Fruit fly (Drosophila melanogaster): Measurements from ENCODE around the gene pros.
A peak's percentile ranks its signal among the peaks of the same experiment; 100 is the strongest.

pros gene

dm6 chr3R:11409667-11410137, 81.4 kb downstream of the pros start, which contains the start of the genes mgr and Irbp:
Gene mgr, minus strand, starts transcription at chr3R:11409875.
Gene Irbp, plus strand, starts transcription at chr3R:11410047.
- TF ChIP-seq tai (GFP tag; optimal IDR thresholded peaks at IDR 0.05), result no peak
- peak; percentile 77 for TF ChIP-seq CG9705 (GFP tag; optimal IDR thresholded peaks at IDR 0.05)
- peak; percentile 94 for TF ChIP-seq HLH106 (tag; optimal IDR thresholded peaks at IDR 0.05)
- peak; percentile 63 for TF ChIP-seq ey (GFP tag; optimal IDR thresholded peaks at IDR 0.05)
- TF ChIP-seq rgr (GFP tag; optimal IDR thresholded peaks at IDR 0.05), result peak; percentile 93
- TF ChIP-seq dmrt93B (GFP tag; optimal IDR thresholded peaks at IDR 0.05), result peak; percentile 80
- peak; percentile 72 for TF ChIP-seq sv (GFP tag; optimal IDR thresholded peaks at IDR 0.05)
- TF ChIP-seq OdsH (GFP tag; optimal IDR thresholded peaks at IDR 0.05), result peak; percentile 86
- peak; percentile 28 for TF ChIP-seq dsf (GFP tag; optimal IDR thresholded peaks at IDR 0.05; ENCODE audit: borderline replicate concordance)
- TF ChIP-seq Sp1 (GFP tag; optimal IDR thresholded peaks at IDR 0.05), result peak; percentile 91
- TF ChIP-seq Myc (optimal IDR thresholded peaks at IDR 0.05), result no peak
- TF ChIP-seq GATAd (GFP tag; optimal IDR thresholded peaks at IDR 0.05), result peak; percentile 8
- peak in 1 of 2 experiments; percentile 90 for TF ChIP-seq foxo (GFP tag; optimal IDR thresholded peaks at IDR 0.05)
- no peak for TF ChIP-seq Vsx2 (GFP tag; optimal IDR thresholded peaks at IDR 0.05; ENCODE audit: partially characterized antibody)
- TF ChIP-seq Rel (GFP tag; optimal IDR thresholded peaks at IDR 0.05), result no peak
- TF ChIP-seq Rel (tag; optimal IDR thresholded peaks at IDR 0.05), result no peak
- peak; percentile 79 for TF ChIP-seq br (GFP tag; optimal IDR thresholded peaks at IDR 0.05)
- TF ChIP-seq h (GFP tag; optimal IDR thresholded peaks at IDR 0.05), result peak; percentile 81
- peak; percentile 88 for TF ChIP-seq psq (GFP tag; optimal IDR thresholded peaks at IDR 0.05)

- TF ChIP-seq jim (GFP tag; optimal IDR thresholded peaks at IDR 0.05) (no peak), tai (GFP tag; optimal IDR thresholded peaks at IDR 0.05) (no peak), psq (GFP tag; optimal IDR thresholded peaks at IDR 0.05) (no peak)
These were observed 84.1 kb downstream of the pros start, which contains the start of gene Ipo9 for dm6 chr3R:11412371-11412770. Gene Ipo9, plus strand, starts transcription at chr3R:11412522.

DNA sequence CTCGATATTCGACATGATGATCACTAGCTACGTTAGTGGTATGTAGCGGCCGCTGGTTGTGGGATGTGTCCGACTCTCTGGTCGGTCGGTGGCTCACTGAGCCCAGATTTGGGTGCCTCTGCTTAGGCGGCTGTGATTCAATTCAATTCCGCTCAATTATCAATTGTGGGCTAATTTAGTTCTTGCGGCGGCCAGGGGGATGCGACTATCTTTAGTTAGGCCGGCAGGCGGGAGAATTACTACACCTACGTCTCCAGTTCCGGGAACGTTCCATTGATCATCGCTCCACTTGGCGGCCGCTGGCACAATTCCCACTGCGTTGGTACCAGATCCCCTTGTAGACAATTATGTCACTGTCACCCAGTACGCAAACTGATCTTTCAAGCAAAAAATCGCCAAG, 90.3 kb downstream of the pros start, which contains the start of the genes bumpel and CG45676:
TSS of gene bumpel (minus strand) at position 101 of the 400 bp plus-strand sequence.
TSS of gene CG45676 (plus strand) at position 318 of the 400 bp plus-strand sequence.
- TF ChIP-seq sv (GFP tag; optimal IDR thresholded peaks at IDR 0.05) (no peak), h (GFP tag; optimal IDR thresholded peaks at IDR 0.05) (no peak), Myc (optimal IDR thresholded peaks at IDR 0.05) (no peak), Mio (GFP tag; optimal IDR thresholded peaks at IDR 0.05) (no peak), CG32264 (GFP tag; optimal IDR thresholded peaks at IDR 0.05) (no peak), Sp1 (GFP tag; optimal IDR thresholded peaks at IDR 0.05) (no peak), usp (GFP tag; optimal IDR thresholded peaks at IDR 0.05) (no peak), woc (GFP tag; optimal IDR thresholded peaks at IDR 0.05) (no peak), lola (GFP tag; optimal IDR thresholded peaks at IDR 0.05) (no peak), Dif (GFP tag; optimal IDR thresholded peaks at IDR 0.05; ENCODE audit: partially characterized antibody) (no peak), OdsH (GFP tag; optimal IDR thresholded peaks at IDR 0.05) (no peak), dl (GFP tag; optimal IDR thresholded peaks at IDR 0.05; ENCODE audit: insufficient read depth in 1 of 2, partially characterized antibody in 2 of 2) (no peak), jim (GFP tag; optimal IDR thresholded peaks at IDR 0.05) (no peak), Hnf4 (GFP tag; optimal IDR thresholded peaks at IDR 0.05) (no peak)

DNA sequence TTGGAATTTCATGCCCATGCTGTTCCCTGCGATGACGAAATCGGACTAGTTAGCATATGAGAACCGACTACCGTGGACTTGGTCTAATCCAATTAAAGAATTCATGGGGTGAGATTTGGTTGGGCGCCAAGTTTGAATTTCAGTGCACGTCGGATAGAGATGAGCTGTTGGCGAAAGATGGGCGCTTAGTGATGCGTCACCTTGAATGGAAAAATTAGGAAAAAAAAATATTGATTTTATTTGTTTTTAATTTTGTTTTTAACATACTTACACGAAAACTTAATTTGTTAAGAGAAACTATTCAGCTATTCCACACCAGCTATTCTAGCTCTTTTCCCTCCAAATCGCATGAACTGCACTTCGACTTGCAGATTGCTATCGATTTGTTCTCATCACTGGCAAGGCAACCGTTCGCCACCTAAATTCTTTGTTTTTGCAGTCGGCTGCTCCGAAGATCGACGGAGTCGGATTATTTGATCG, 93.4 kb downstream of the pros start, which contains the start of the genes ninaG and Sptz:
TSS of gene ninaG (minus strand) at position 51 of the 480 bp plus-strand sequence.
TSS of gene Sptz (plus strand) at position 450 of the 480 bp plus-strand sequence.
- TF ChIP-seq Sp1 (GFP tag; optimal IDR thresholded peaks at IDR 0.05), result peak; percentile 89
- peak; percentile 66 for TF ChIP-seq CG32264 (GFP tag; optimal IDR thresholded peaks at IDR 0.05)
- TF ChIP-seq HLH106 (tag; optimal IDR thresholded peaks at IDR 0.05), result peak; percentile 93
- TF ChIP-seq pan (optimal IDR thresholded peaks at IDR 0.05), result no peak
- TF ChIP-seq Abd-B (GFP tag; optimal IDR thresholded peaks at IDR 0.05), result no peak
- no peak for TF ChIP-seq lola (GFP tag; optimal IDR thresholded peaks at IDR 0.05)
- TF ChIP-seq Mio (GFP tag; optimal IDR thresholded peaks at IDR 0.05), result peak; percentile 72
- TF ChIP-seq br (GFP tag; optimal IDR thresholded peaks at IDR 0.05), result peak; percentile 95
- no peak for TF ChIP-seq jim (GFP tag; optimal IDR thresholded peaks at IDR 0.05)
- TF ChIP-seq Hr78 (GFP tag; optimal IDR thresholded peaks at IDR 0.05), result no peak
- TF ChIP-seq sage (GFP tag; optimal IDR thresholded peaks at IDR 0.05), result no peak
- TF ChIP-seq usp (GFP tag; optimal IDR thresholded peaks at IDR 0.05), result no peak
- peak; percentile 86 for TF ChIP-seq psq (GFP tag; optimal IDR thresholded peaks at IDR 0.05)
- peak; percentile 76 for TF ChIP-seq GATAd (GFP tag; optimal IDR thresholded peaks at IDR 0.05)
- TF ChIP-seq woc (GFP tag; optimal IDR thresholded peaks at IDR 0.05), result peak; percentile 96
- TF ChIP-seq Rel (GFP tag; optimal IDR thresholded peaks at IDR 0.05), result no peak
- TF ChIP-seq Rel (tag; optimal IDR thresholded peaks at IDR 0.05), result no peak
- peak; percentile 96 for TF ChIP-seq h (GFP tag; optimal IDR thresholded peaks at IDR 0.05)
- TF ChIP-seq Jra (GFP tag; optimal IDR thresholded peaks at IDR 0.05), result no peak
- peak; percentile 93 for TF ChIP-seq dmrt93B (GFP tag; optimal IDR thresholded peaks at IDR 0.05)
- TF ChIP-seq tai (GFP tag; optimal IDR thresholded peaks at IDR 0.05), result no peak
- TF ChIP-seq foxo (GFP tag; optimal IDR thresholded peaks at IDR 0.05), result peak; percentile 25 to 97
- peak; percentile 78 for TF ChIP-seq CG9705 (GFP tag; optimal IDR thresholded peaks at IDR 0.05)
- no peak for TF ChIP-seq dl (GFP tag; optimal IDR thresholded peaks at IDR 0.05; ENCODE audit: insufficient read depth in 1 of 2, partially characterized antibody in 2 of 2)
- TF ChIP-seq brk (GFP tag; optimal IDR thresholded peaks at IDR 0.05), result no peak
- peak; percentile 71 for TF ChIP-seq Hr83 (GFP tag; optimal IDR thresholded peaks at IDR 0.05; ENCODE audit: poor library complexity, severe bottlenecking)
- peak; percentile 96 for TF ChIP-seq sv (GFP tag; optimal IDR thresholded peaks at IDR 0.05)
- no peak for TF ChIP-seq Dfd (GFP tag; optimal IDR thresholded peaks at IDR 0.05)
- TF ChIP-seq Vsx2 (GFP tag; optimal IDR thresholded peaks at IDR 0.05; ENCODE audit: partially characterized antibody), result no peak
- TF ChIP-seq N (GFP tag; optimal IDR thresholded peaks at IDR 0.05), result no peak
- no peak for TF ChIP-seq dsf (GFP tag; optimal IDR thresholded peaks at IDR 0.05; ENCODE audit: borderline replicate concordance)
- peak; percentile 95 for TF ChIP-seq fru (GFP tag; optimal IDR thresholded peaks at IDR 0.05)
- no peak for TF ChIP-seq CrebA (GFP tag; optimal IDR thresholded peaks at IDR 0.05; ENCODE audit: borderline replicate concordance)
- TF ChIP-seq Myc (optimal IDR thresholded peaks at IDR 0.05), result peak; percentile 98
- peak; percentile 95 for TF ChIP-seq rgr (GFP tag; optimal IDR thresholded peaks at IDR 0.05)
